Fruit fly (Drosophila melanogaster) whole organism, embryonic: Measurements from ENCODE around the gene CG14142.

Source experiments
- Antp ChIP-seq: fragments of 200-800 bp; sonication (Bioruptor generic); optimal IDR thresholded peaks from 3 replicates; lab custom pipeline; 2016; ENCODE audit warnings: missing biosample characterization, missing genetic modification characterization
- B-H1 ChIP-seq: fragments of 200-800 bp; sonication (Bioruptor generic); IDR thresholded peaks from 3 replicates; pipeline ENCODE4 v1.3.6; 2022; ENCODE audit warnings: missing biosample characterization, missing genetic modification characterization
- CG10431 ChIP-seq: fragments of 200-800 bp; sonication (Bioruptor generic); optimal IDR thresholded peaks from 3 replicates; lab custom pipeline; 2018; ENCODE audit warnings: missing biosample characterization, mild to moderate bottlenecking, missing genetic modification characterization
- CG10565 ChIP-seq: fragments of 200-800 bp; sonication (Bioruptor generic); optimal IDR thresholded peaks from 3 replicates; lab custom pipeline; 2016; ENCODE audit warnings: missing biosample characterization, mild to moderate bottlenecking, missing genetic modification characterization
- CG13894 ChIP-seq: fragments of 200-800 bp; sonication (Bioruptor generic); optimal IDR thresholded peaks from 3 replicates; lab custom pipeline; 2018; ENCODE audit warnings: missing biosample characterization, mild to moderate bottlenecking, missing genetic modification characterization, moderate library complexity
- CG17328 ChIP-seq: fragments of 200-800 bp; sonication (Bioruptor generic); IDR thresholded peaks from 2 replicates; pipeline ENCODE4 v1.3.6; 2022; ENCODE audit warnings: missing biosample characterization, missing genetic modification characterization
- CG17568 ChIP-seq: fragments of 200-800 bp; sonication (Bioruptor generic); optimal IDR thresholded peaks from 2 replicates; lab custom pipeline; 2018; ENCODE audit warnings: missing biosample characterization, mild to moderate bottlenecking, missing genetic modification characterization, moderate library complexity
- CG17829 ChIP-seq: fragments of 200-800 bp; optimal IDR thresholded peaks from 2 replicates; lab custom pipeline; 2019; ENCODE audit warnings: missing biosample characterization, mild to moderate bottlenecking, missing genetic modification characterization, moderate library complexity
- CG2199 ChIP-seq: fragments of 200-800 bp; sonication (Bioruptor generic); IDR thresholded peaks from 3 replicates; pipeline ENCODE4 v1.3.6; 2022; ENCODE audit warnings: missing biosample characterization, missing genetic modification characterization
- CG2889 ChIP-seq: fragments of 200-800 bp; sonication (Bioruptor generic); IDR thresholded peaks from 3 replicates; pipeline ENCODE4 v1.3.6; 2022; ENCODE audit warnings: missing biosample characterization, missing genetic modification characterization
- CG32532 ChIP-seq: fragments of 200-800 bp; sonication (Bioruptor generic); IDR thresholded peaks from 2 replicates; pipeline ENCODE4 v1.3.6; 2022; ENCODE audit warnings: missing biosample characterization, missing genetic modification characterization
- CG42726 ChIP-seq: fragments of 200-800 bp; sonication (Bioruptor generic); IDR thresholded peaks from 2 replicates; pipeline ENCODE4 v1.3.6; 2022; ENCODE audit warnings: missing biosample characterization, missing genetic modification characterization; ENCODE audit not compliant: partially characterized antibody
- CG4617 ChIP-seq: fragments of 200-800 bp; sonication (Bioruptor generic); optimal IDR thresholded peaks from 3 replicates; lab custom pipeline; 2016; ENCODE audit warnings: missing biosample characterization, missing genetic modification characterization, borderline replicate concordance
- CG6854 ChIP-seq: fragments of 200-800 bp; sonication (Bioruptor generic); optimal IDR thresholded peaks from 3 replicates; lab custom pipeline; 2017; ENCODE audit warnings: missing biosample characterization, mild to moderate bottlenecking, missing genetic modification characterization
- CG8089 ChIP-seq: fragments of 200-800 bp; sonication (Bioruptor generic); optimal IDR thresholded peaks from 3 replicates; lab custom pipeline; 2016; ENCODE audit warnings: missing biosample characterization, missing genetic modification characterization
- CrebB ChIP-seq: fragments of 200-800 bp; sonication (Bioruptor generic); optimal IDR thresholded peaks from 3 replicates; lab custom pipeline; 2018; ENCODE audit warnings: missing biosample characterization, mild to moderate bottlenecking, missing genetic modification characterization
- Doc2 ChIP-seq: fragments of 200-800 bp; sonication (Bioruptor generic); IDR thresholded peaks from 2 replicates; pipeline ENCODE4 v1.3.6; 2022; ENCODE audit warnings: missing biosample characterization, missing genetic modification characterization
- Ets65A ChIP-seq: fragments of 200-800 bp; sonication (Bioruptor generic); peaks from one replicate; lab custom pipeline; 2016; ENCODE audit warnings: missing biosample characterization, missing genetic modification characterization
- HLH54F ChIP-seq: fragments of 200-800 bp; sonication (Bioruptor generic); optimal IDR thresholded peaks from 3 replicates; lab custom pipeline; 2016; ENCODE audit warnings: missing biosample characterization, missing genetic modification characterization
- Hey ChIP-seq: fragments of 200-800 bp; sonication (Bioruptor generic); optimal IDR thresholded peaks from 3 replicates; lab custom pipeline; 2018; ENCODE audit warnings: missing biosample characterization, mild to moderate bottlenecking, missing genetic modification characterization
- HmgD ChIP-seq: fragments of 200-800 bp; sonication (Bioruptor generic); optimal IDR thresholded peaks from 3 replicates; lab custom pipeline; 2016; ENCODE audit warnings: missing biosample characterization, missing genetic modification characterization
- Hr39 ChIP-seq: fragments of >200 bp; optimal IDR thresholded peaks from 2 replicates; lab custom pipeline; 2017
- MTF-1 ChIP-seq: fragments of 200-800 bp; sonication (Bioruptor generic); optimal IDR thresholded peaks from 2 replicates; lab custom pipeline; 2018; ENCODE audit warnings: missing biosample characterization, mild to moderate bottlenecking, missing genetic modification characterization, borderline replicate concordance
- Meics ChIP-seq: fragments of 200-800 bp; sonication (Bioruptor generic); optimal IDR thresholded peaks from 2 replicates; lab custom pipeline; 2017; ENCODE audit warnings: missing biosample characterization, mild to moderate bottlenecking, missing genetic modification characterization
- Mrtf ChIP-seq: fragments of 200-800 bp; sonication (Bioruptor generic); IDR thresholded peaks from 3 replicates; pipeline ENCODE4 v1.3.6; 2022; ENCODE audit warnings: missing biosample characterization, missing genetic modification characterization
- NFAT ChIP-seq: fragments of 200-800 bp; sonication (Bioruptor generic); IDR thresholded peaks from 2 replicates; pipeline ENCODE4 v1.3.6; 2022; ENCODE audit warnings: missing biosample characterization, missing genetic modification characterization
- Side ChIP-seq: fragments of 200-800 bp; sonication (Bioruptor generic); optimal IDR thresholded peaks from 2 replicates; lab custom pipeline; 2016; ENCODE audit warnings: missing biosample characterization, missing genetic modification characterization
- Sin3A ChIP-seq: fragments of >200 bp; optimal IDR thresholded peaks from 2 replicates; lab custom pipeline; 2018
- ase ChIP-seq: fragments of 200-800 bp; sonication (Bioruptor generic); IDR thresholded peaks from 3 replicates; pipeline ENCODE4 v1.3.6; 2022; ENCODE audit warnings: missing biosample characterization, missing genetic modification characterization
- bsh ChIP-seq, 2 experiments: fragments of 200-800 bp; sonication (Bioruptor generic); optimal IDR thresholded peaks; 2 replicates each; lab custom pipeline; 2017 to 2018; ENCODE audit warnings: mild to moderate bottlenecking in 2 of 2, missing biosample characterization in 2 of 2, missing genetic modification characterization in 2 of 2, moderate library complexity in 1 of 2
- chn ChIP-seq: fragments of 200-800 bp; sonication (Bioruptor generic); optimal IDR thresholded peaks from 2 replicates; lab custom pipeline; 2016; ENCODE audit warnings: missing biosample characterization, missing genetic modification characterization
- crol ChIP-seq: fragments of 200-800 bp; sonication (Bioruptor generic); IDR thresholded peaks from 2 replicates; pipeline ENCODE4 v1.3.6; 2022; ENCODE audit warnings: missing biosample characterization, missing genetic modification characterization
- dimm ChIP-seq: fragments of 200-800 bp; sonication (Bioruptor generic); IDR thresholded peaks from 2 replicates; pipeline ENCODE4 v1.3.6; 2022; ENCODE audit warnings: missing biosample characterization, missing genetic modification characterization
- ems ChIP-seq: fragments of 200-800 bp; sonication (Bioruptor generic); optimal IDR thresholded peaks from 3 replicates; lab custom pipeline; 2016; ENCODE audit warnings: missing biosample characterization, missing genetic modification characterization
- eyg ChIP-seq: fragments of 200-800 bp; sonication (Bioruptor generic); optimal IDR thresholded peaks from 3 replicates; lab custom pipeline; 2016; ENCODE audit warnings: missing biosample characterization, missing genetic modification characterization
- fd102C ChIP-seq: fragments of 200-800 bp; sonication (Bioruptor generic); optimal IDR thresholded peaks from 2 replicates; lab custom pipeline; 2018; ENCODE audit warnings: missing biosample characterization, mild to moderate bottlenecking, missing genetic modification characterization, moderate library complexity
- gce ChIP-seq: fragments of 200-800 bp; sonication (Bioruptor generic); IDR thresholded peaks from 3 replicates; pipeline ENCODE4 v1.3.6; 2022; ENCODE audit warnings: missing biosample characterization, missing genetic modification characterization
- grau ChIP-seq: fragments of 200-800 bp; optimal IDR thresholded peaks from 3 replicates; lab custom pipeline; 2019; ENCODE audit warnings: missing biosample characterization, mild to moderate bottlenecking, missing genetic modification characterization, moderate library complexity
- grn ChIP-seq: fragments of 200-800 bp; sonication (Bioruptor generic); optimal IDR thresholded peaks from 3 replicates; lab custom pipeline; 2017; ENCODE audit warnings: missing biosample characterization, missing genetic modification characterization
- jumu ChIP-seq: fragments of 200-800 bp; sonication (Bioruptor generic); optimal IDR thresholded peaks from 3 replicates; lab custom pipeline; 2016; ENCODE audit warnings: missing biosample characterization, missing genetic modification characterization
- kni ChIP-seq: fragments of 200-800 bp; sonication (Bioruptor generic); optimal IDR thresholded peaks from 3 replicates; lab custom pipeline; 2017; ENCODE audit warnings: mild to moderate bottlenecking, missing biosample characterization, missing genetic modification reagents, missing genetic modification characterization
- lilli ChIP-seq: fragments of 200-800 bp; sonication (Bioruptor generic); optimal IDR thresholded peaks from 3 replicates; lab custom pipeline; 2016; ENCODE audit warnings: missing biosample characterization, missing genetic modification characterization
- otp ChIP-seq: fragments of 200-800 bp; sonication (Bioruptor generic); IDR thresholded peaks from 3 replicates; pipeline ENCODE4, ENCODE4 v1.3.6; 2022; ENCODE audit warnings: missing biosample characterization, missing genetic modification characterization
- p53 ChIP-seq: fragments of 200-800 bp; sonication (Bioruptor generic); optimal IDR thresholded peaks from 2 replicates; lab custom pipeline; 2016; ENCODE audit warnings: missing biosample characterization, missing genetic modification characterization
- peb ChIP-seq: fragments of 200-800 bp; sonication (Bioruptor generic); IDR thresholded peaks from 2 replicates; pipeline ENCODE4 v1.3.6; 2022; ENCODE audit warnings: missing biosample characterization, missing genetic modification characterization
- phol ChIP-seq: fragments of 200-800 bp; sonication (Bioruptor generic); optimal IDR thresholded peaks from 3 replicates; lab custom pipeline; 2018; ENCODE audit warnings: missing biosample characterization, mild to moderate bottlenecking, missing genetic modification characterization, moderate library complexity
- pum ChIP-seq: fragments of 200-800 bp; sonication (Bioruptor generic); optimal IDR thresholded peaks from 2 replicates; lab custom pipeline; 2016; ENCODE audit warnings: missing biosample characterization, missing genetic modification characterization
- ranshi ChIP-seq: fragments of 200-800 bp; sonication (Bioruptor generic); IDR thresholded peaks from 2 replicates; pipeline ENCODE4 v1.3.6; 2022; ENCODE audit warnings: missing biosample characterization, missing genetic modification characterization
- scrt ChIP-seq: fragments of 200-800 bp; sonication (Bioruptor generic); optimal IDR thresholded peaks from 2 replicates; lab custom pipeline; 2018; ENCODE audit warnings: missing biosample characterization, mild to moderate bottlenecking, missing genetic modification characterization, moderate library complexity
- sqz ChIP-seq: fragments of 200-800 bp; sonication (Bioruptor generic); optimal IDR thresholded peaks from 3 replicates; lab custom pipeline; 2018; ENCODE audit warnings: missing biosample characterization, mild to moderate bottlenecking, missing genetic modification characterization
- stwl ChIP-seq: fragments of 200-800 bp; sonication (Bioruptor generic); optimal IDR thresholded peaks from 3 replicates; lab custom pipeline; 2018; ENCODE audit warnings: missing biosample characterization, mild to moderate bottlenecking, missing genetic modification characterization, moderate library complexity
- usp ChIP-seq: fragments of >200 bp; optimal IDR thresholded peaks from 2 replicates; lab custom pipeline; 2017; ENCODE audit warnings: missing biosample characterization, missing genetic modification characterization

CG14142 gene

dm6 chr3L:11148478-11149251, 24.6 kb upstream of the CG14142 start (continued):
- TF ChIP-seq CG17568 (GFP tag; lab: Kevin White, UChicago) (no peak), HLH54F (GFP tag; lab: Kevin White, UChicago) (no peak), lilli (no peak), phol (peak; percentile 65), gce (0 out of 3 replicates have a peak, but pooled peaks have one; percentile 30), kni (GFP tag; lab: Kevin White, UChicago) (no peak), ems (GFP tag; lab: Kevin White, UChicago) (peak; percentile 3), sqz (no peak), CG42726 (GFP tag; lab: Robert Waterston, UW) (no peak), MTF-1 (GFP tag; lab: Kevin White, UChicago) (peak; percentile 2), CG32532 (GFP tag; lab: Robert Waterston, UW) (no peak), B-H1 (GFP tag; lab: Robert Waterston, UW) (no peak), Hr39 (lab: Kevin White, UChicago) (no peak), Side (GFP tag; lab: Kevin White, UChicago) (no peak), jumu (GFP tag; lab: Kevin White, UChicago) (no peak), Meics (GFP tag; lab: Kevin White, UChicago) (peak; percentile 26), CrebB (tag; lab: Kevin White, UChicago) (no peak), Antp (GFP tag; lab: Kevin White, UChicago) (no peak), chn (GFP tag; lab: Kevin White, UChicago) (no peak), Ets65A (GFP tag; lab: Kevin White, UChicago) (no peak), CG10565 (GFP tag; lab: Kevin White, UChicago) (no peak), eyg (GFP tag; lab: Kevin White, UChicago) (no peak), ranshi (GFP tag; lab: Robert Waterston, UW) (0 out of 2 replicates have a peak, but pooled peaks have one; percentile 35), ase (no peak), CG2889 (GFP tag; lab: Robert Waterston, UW) (no peak), CG8089 (GFP tag; lab: Kevin White, UChicago) (no peak), usp (GFP tag; lab: Kevin White, UChicago) (no peak), Doc2 (GFP tag; lab: Robert Waterston, UW) (no peak), fd102C (GFP tag; lab: Kevin White, UChicago) (no peak), CG10431 (no peak), CG6854 (no peak), pum (GFP tag; lab: Kevin White, UChicago) (no peak), Mrtf (GFP tag; lab: Robert Waterston, UW) (no peak), crol (GFP tag; lab: Robert Waterston, UW) (no peak), peb (GFP tag; lab: Robert Waterston, UW) (no peak), grau (tag; lab: Kevin White, UChicago) (peak; percentile 49), CG4617 (GFP tag; lab: Kevin White, UChicago) (no peak), stwl (tag; lab: Kevin White, UChicago) (no peak), grn (GFP tag; lab: Kevin White, UChicago) (no peak), CG2199 (no peak), otp (GFP tag; lab: Robert Waterston, UW) (no peak), scrt (GFP tag; lab: Kevin White, UChicago) (no peak), Hey (no peak), HmgD (GFP tag; lab: Kevin White, UChicago) (no peak), CG17328 (GFP tag; lab: Robert Waterston, UW) (peak; percentile 27; the same call in 1 of the 2 replicates), NFAT (GFP tag; lab: Robert Waterston, UW) (no peak), Sin3A (lab: Kevin White, UChicago) (no peak), CG13894 (no peak), CG17829 (tag; lab: Kevin White, UChicago) (peak; percentile 51), p53 (GFP tag; lab: Kevin White, UChicago) (no peak), dimm (GFP tag; lab: Robert Waterston, UW) (no peak), bsh (GFP tag; optimal IDR thresholded peaks at IDR 0.05; lab: Kevin White, UChicago) (peak; percentile 64 to 80)
